Worm (Caenorhabditis elegans) whole organism, L4 larva: Measurements from ENCODE around the gene ins-20.
"Not testable (repeated sequence)": the region's sequence is repeated elsewhere in the genome, so short reads cannot be mapped to it uniquely, and the experiment has no call there.

Source experiments
- F44E2.7 ChIP-seq: fragments of 200-800 bp; sonication (Bioruptor generic); IDR thresholded peaks from 2 replicates; pipeline ENCODE4 v2.1.2; 2022; ENCODE audit warnings: missing genetic modification characterization, missing compliant biosample characterization
- F49E8.2 ChIP-seq: sonication (generic microtip); optimal IDR thresholded peaks from 2 replicates; lab custom pipeline; 2016; ENCODE audit warnings: missing compliant biosample characterization, mild to moderate bottlenecking, missing genetic modification characterization, borderline replicate concordance
- ZK546.5 ChIP-seq, 2 experiments: sonication (generic microtip); optimal IDR thresholded peaks; 2 replicates each; lab custom pipeline; 2017; ENCODE audit warnings: missing biosample characterization in 2 of 2, missing genetic modification characterization in 2 of 2
- aha-1 ChIP-seq: fragments of 150-350 bp; peaks from one replicate; lab custom pipeline; 2014; ENCODE audit warnings: missing biosample characterization, missing genetic modification characterization
- attf-4 ChIP-seq: sonication (generic microtip); optimal IDR thresholded peaks from 3 replicates; lab custom pipeline; 2017; ENCODE audit warnings: missing biosample characterization, missing genetic modification characterization
- ceh-32 ChIP-seq: sonication (generic microtip); optimal IDR thresholded peaks from 2 replicates; lab custom pipeline; 2016; ENCODE audit warnings: mild to moderate bottlenecking, missing genetic modification characterization, missing compliant biosample characterization; ENCODE audit not compliant: poor library complexity
- ceh-44 ChIP-seq: fragments of 200-800 bp; sonication (Bioruptor generic); IDR thresholded peaks from 2 replicates; pipeline ENCODE4 v1.3.6; 2022; ENCODE audit warnings: missing genetic modification reagents, missing genetic modification characterization, missing compliant biosample characterization
- ceh-62 ChIP-seq: sonication (generic microtip); optimal IDR thresholded peaks from 2 replicates; lab custom pipeline; 2017; ENCODE audit warnings: missing biosample characterization, missing genetic modification characterization
- ces-1 ChIP-seq: fragments of 150-350 bp; sonication (generic microtip); optimal IDR thresholded peaks from 4 replicates; lab custom pipeline; 2014; ENCODE audit warnings: missing biosample characterization, missing genetic modification reagents, missing genetic modification characterization
- daf-12 ChIP-seq: fragments of 150-350 bp; optimal IDR thresholded peaks from 2 replicates; lab custom pipeline; 2014; ENCODE audit warnings: missing biosample characterization, missing genetic modification reagents, missing genetic modification characterization
- fkh-10 ChIP-seq: fragments of 150-350 bp; optimal IDR thresholded peaks from 2 replicates; lab custom pipeline; 2014; ENCODE audit warnings: missing biosample characterization, missing genetic modification reagents, missing genetic modification characterization
- gei-8 ChIP-seq: fragments of 200-800 bp; sonication (Bioruptor generic); optimal IDR thresholded peaks from 2 replicates; lab custom pipeline; 2018; ENCODE audit warnings: mild to moderate bottlenecking, missing genetic modification characterization, missing compliant biosample characterization
- hif-1 ChIP-seq, 2 experiments: sonication (generic microtip); optimal IDR thresholded peaks; 2 replicates each; lab custom pipeline; 2016 to 2017; ENCODE audit warnings: missing compliant biosample characterization in 2 of 2, missing genetic modification characterization in 2 of 2, missing genetic modification reagents in 2 of 2, missing genotype in 2 of 2, mild to moderate bottlenecking in 1 of 2
- lim-7 ChIP-seq: fragments of 200-800 bp; sonication (Bioruptor generic); IDR thresholded peaks from 2 replicates; pipeline ENCODE4 v1.3.6; 2022; ENCODE audit warnings: missing genetic modification characterization, missing compliant biosample characterization
- lin-1 ChIP-seq: fragments of 200-800 bp; sonication (Bioruptor generic); IDR thresholded peaks from 2 replicates; pipeline ENCODE4 v1.3.6; 2022; ENCODE audit warnings: missing genetic modification reagents, missing genetic modification characterization, missing compliant biosample characterization
- lin-13 ChIP-seq: fragments of 150-350 bp; optimal IDR thresholded peaks from 2 replicates; lab custom pipeline; 2014; ENCODE audit warnings: missing biosample characterization, missing genetic modification reagents, missing genetic modification characterization
- lin-38 ChIP-seq: fragments of 200-800 bp; sonication (Bioruptor generic); IDR thresholded peaks from 2 replicates; pipeline ENCODE4 v1.3.6; 2022; ENCODE audit warnings: missing genetic modification reagents, missing genetic modification characterization, missing compliant biosample characterization
- madf-9 ChIP-seq: fragments of 200-800 bp; sonication (Bioruptor generic); conservative IDR thresholded peaks from 2 replicates; pipeline ENCODE4 v1.3.6; 2022; ENCODE audit warnings: missing genetic modification reagents, missing genetic modification characterization, missing compliant biosample characterization
- mep-1 ChIP-seq: fragments of 150-350 bp; sonication (generic microtip); optimal IDR thresholded peaks from 3 replicates; lab custom pipeline; 2014; ENCODE audit warnings: missing biosample characterization, missing genetic modification characterization
- mes-2 ChIP-seq: sonication (generic microtip); optimal IDR thresholded peaks from 2 replicates; lab custom pipeline; 2016; ENCODE audit warnings: missing genotype, mild to moderate bottlenecking, missing genetic modification characterization, missing compliant biosample characterization; ENCODE audit not compliant: poor library complexity, severe bottlenecking
- nhr-41 ChIP-seq: fragments of 200-800 bp; sonication (Bioruptor generic); IDR thresholded peaks from 2 replicates; pipeline ENCODE4 v1.3.6; 2022; ENCODE audit warnings: missing genetic modification reagents, missing genetic modification characterization, missing compliant biosample characterization
- nhr-76 ChIP-seq: fragments of 150-350 bp; optimal IDR thresholded peaks from 2 replicates; lab custom pipeline; 2014; ENCODE audit warnings: missing biosample characterization, missing genetic modification characterization
- nhr-77 ChIP-seq: fragments of 150-350 bp; optimal IDR thresholded peaks from 2 replicates; lab custom pipeline; 2014; ENCODE audit warnings: missing biosample characterization, missing genetic modification characterization
- pha-4 ChIP-seq, 2 experiments: fragments of 150-350 bp in 1 of 2; fragments of 200-800 bp in 1 of 2; sonication (Bioruptor generic) in 1 of 2; IDR thresholded peaks in 1 of 2; optimal IDR thresholded peaks in 1 of 2; 2 replicates each; pipeline versions ENCODE4 v1.3.6 to Lab custom; 2014 to 2022; ENCODE audit warnings: missing genetic modification characterization in 2 of 2, missing genetic modification reagents in 2 of 2, missing biosample characterization in 1 of 2, missing compliant biosample characterization in 1 of 2
- saeg-2 ChIP-seq: fragments of 200-800 bp; sonication (Bioruptor generic); IDR thresholded peaks from 2 replicates; pipeline ENCODE4 v1.3.6; 2022; ENCODE audit warnings: missing genetic modification reagents, missing genetic modification characterization, missing compliant biosample characterization
- set-16 ChIP-seq: fragments of 200-800 bp; sonication (Bioruptor generic); IDR thresholded peaks from 2 replicates; pipeline ENCODE4 v1.3.6; 2022; ENCODE audit warnings: missing genetic modification reagents, missing genetic modification characterization, missing compliant biosample characterization
- snpc-4 ChIP-seq: fragments of 150-350 bp; optimal IDR thresholded peaks from 2 replicates; lab custom pipeline; 2014; ENCODE audit warnings: missing biosample characterization, missing genetic modification characterization
- unc-62 ChIP-seq, 3 experiments: fragments of 150-350 bp in 1 of 3; sonication (generic microtip); optimal IDR thresholded peaks in 2 of 3; peaks in 1 of 3; 1 replicate in 1 of 3; 2 replicates in 2 of 3; lab custom pipeline; 2014 to 2017; ENCODE audit warnings: missing biosample characterization in 3 of 3, missing genetic modification characterization in 3 of 3, missing genetic modification reagents in 3 of 3, missing genotype in 1 of 3
- zfp-3 ChIP-seq: fragments of 200-800 bp; sonication (Bioruptor generic); conservative IDR thresholded peaks from 2 replicates; pipeline ENCODE4 v1.3.6; 2022; ENCODE audit warnings: missing genetic modification reagents, missing genetic modification characterization, missing compliant biosample characterization
- zip-2 ChIP-seq: fragments of 150-350 bp; optimal IDR thresholded peaks from 2 replicates; lab custom pipeline; 2014; ENCODE audit warnings: missing biosample characterization, missing genetic modification characterization

The ins-20 gene

ce11 chrII:6000136-6000535, 10.5 kb upstream of the ins-20 start, which contains the start of gene ins-6:
ins-6 (plus strand) TSS chrII:6000436.
- TF ChIP-seq nhr-76 (tag; lab: Kevin White, UChicago) = no peak
- TF ChIP-seq aha-1 = no peak
- TF ChIP-seq saeg-2 (GFP tag; lab: Robert Waterston, UW) = no peak
- no peak for TF ChIP-seq nhr-77 (tag; lab: Kevin White, UChicago)
- TF ChIP-seq zfp-3 (GFP tag; lab: Robert Waterston, UW) = no peak
- no peak for TF ChIP-seq ZK546.5 (tag; optimal IDR thresholded peaks at IDR 0.05; lab: Kevin White, UChicago)
- TF ChIP-seq ceh-32 (tag; lab: Kevin White, UChicago) = no peak
- no peak for TF ChIP-seq mep-1 (tag; lab: Kevin White, UChicago)
- TF ChIP-seq set-16 (GFP tag; lab: Robert Waterston, UW) = no peak
- TF ChIP-seq zip-2 (tag; lab: Kevin White, UChicago) = no peak

DNA sequence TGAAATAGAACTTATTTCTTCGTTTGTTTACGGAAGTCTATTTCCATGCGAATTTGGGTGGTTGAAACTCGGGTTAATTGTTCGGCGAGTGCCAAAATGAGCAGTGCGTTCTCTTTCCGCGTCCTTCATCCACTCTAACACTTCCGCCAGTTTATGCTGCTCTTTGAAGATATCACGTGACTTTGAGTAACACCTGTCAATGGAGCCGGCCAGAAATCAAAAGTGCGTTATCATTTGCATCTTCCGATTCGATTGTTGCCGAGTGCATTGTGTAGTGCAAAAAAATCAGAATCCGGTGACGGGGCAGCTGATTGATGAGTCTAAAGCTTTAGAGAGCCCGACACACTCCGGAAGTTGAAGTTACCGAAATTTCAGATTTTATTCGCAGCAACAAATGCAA, 9.6 kb upstream of the ins-20 start:
- TF ChIP-seq unc-62 (GFP tag; optimal IDR thresholded peaks at IDR 0.05 in 1 of 2; lab: Kevin White, UChicago) = peak in 1 of 2 experiments; percentile 93
- no peak for TF ChIP-seq unc-62 (tag; optimal IDR thresholded peaks at IDR 0.05; lab: Kevin White, UChicago)
- TF ChIP-seq daf-12 (tag; lab: Kevin White, UChicago) = no peak

ce11 chrII:6008887-6009286, 1.8 kb upstream of the ins-20 start, which contains the start of gene ZK84.4:
ZK84.4 (minus strand) TSS chrII:6008987.
- TF ChIP-seq set-16 (GFP tag; lab: Robert Waterston, UW) = peak; percentile 47; the same call in 1 of the 2 replicates

ce11 chrII:6014057-6014456, 3.4 kb downstream of the ins-20 start, which contains the start of gene ZK84.2:
ZK84.2 (plus strand) TSS chrII:6014357.
- not testable (repeated sequence) for TF ChIP-seq nhr-41; F44E2.7 (GFP tag; lab: Robert Waterston, UW); lim-7

DNA sequence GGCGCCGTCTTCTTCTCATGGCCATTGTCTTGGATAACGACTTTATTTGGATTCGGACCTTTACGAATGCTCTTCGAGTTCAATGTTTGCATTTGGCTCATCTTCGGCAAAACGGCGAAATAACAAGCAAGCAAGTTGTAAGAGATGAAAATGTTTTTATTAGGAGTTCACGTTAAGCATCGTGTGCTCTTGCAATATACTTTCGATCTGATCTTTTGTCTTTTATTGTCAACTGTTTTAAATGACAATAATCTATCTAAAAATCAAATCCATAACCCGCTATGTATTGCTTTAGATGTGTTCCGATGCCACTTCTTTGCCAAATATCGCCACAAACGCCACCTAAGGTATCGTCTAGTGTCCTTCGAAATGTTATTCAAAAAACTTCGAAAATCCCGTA, 5.8 kb downstream of the ins-20 start, which contains the start of gene ZK84.5:
Gene ZK84.5 (minus strand): TSS at position 101 of the 400 bp plus-strand sequence.
- TF ChIP-seq ceh-44 (GFP tag; lab: Robert Waterston, UW) (no peak), fkh-10 (GFP tag; lab: Kevin White, UChicago) (no peak), zfp-3 (GFP tag; lab: Robert Waterston, UW) (no peak), mes-2 (tag; lab: Kevin White, UChicago) (no peak), attf-4 (tag; lab: Kevin White, UChicago) (no peak)
- TF ChIP-seq, all 104 proteins: peak for 0

- TF ChIP-seq snpc-4 (no peak), gei-8 (no peak), hif-1 (tag; optimal IDR thresholded peaks at IDR 0.05; lab: Kevin White, UChicago) (no peak), lin-13 (no peak), ces-1 (GFP tag; lab: Kevin White, UChicago) (no peak), zip-2 (tag; lab: Kevin White, UChicago) (no peak), ceh-62 (tag; lab: Kevin White, UChicago) (no peak), lin-1 (GFP tag; lab: Robert Waterston, UW) (no peak), F49E8.2 (tag; lab: Kevin White, UChicago) (no peak), lin-38 (no peak), fkh-10 (GFP tag; lab: Kevin White, UChicago) (no peak), pha-4 (GFP tag; IDR thresholded peaks at IDR 0.05; lab: Robert Waterston, UW) (no peak), pha-4 (tag; optimal IDR thresholded peaks at IDR 0.05; lab: Kevin White, UChicago) (no peak), madf-9 (GFP tag; lab: Robert Waterston, UW) (no peak), set-16 (GFP tag; lab: Robert Waterston, UW) (no peak)
These were observed 9.7 kb downstream of the ins-20 start, which contains the start of gene ZK84.1 for ce11 chrII:6020353-6020752. ZK84.1 (plus strand) TSS chrII:6020653.
